Worm (Caenorhabditis elegans): Measurements from ENCODE around the gene egl-36.

DNA sequence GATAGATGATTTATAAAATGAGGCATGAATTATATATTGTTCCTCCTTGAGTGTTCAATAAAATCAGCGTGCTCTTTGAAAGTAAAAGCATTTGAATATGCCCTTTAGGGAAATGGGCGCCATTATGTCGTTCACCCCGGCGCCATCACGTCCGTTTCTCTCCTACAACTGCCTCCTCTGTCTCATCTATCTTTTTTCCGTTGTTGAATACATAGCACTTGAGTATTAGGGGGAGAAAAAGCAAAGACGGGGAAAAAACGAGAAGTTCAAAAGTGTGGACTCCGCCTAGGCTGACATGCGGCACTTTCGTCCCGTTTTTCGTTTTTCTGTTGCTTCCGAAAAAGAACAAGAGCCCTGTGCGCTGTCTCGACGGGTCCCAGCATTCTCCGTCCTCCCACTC is 33.5 kb downstream of the egl-36 start:
- TF ChIP-seq elt-3 (tag; optimal IDR thresholded peaks at IDR 0.05), result no peak
- no peak for TF ChIP-seq unc-62 (GFP tag; optimal IDR thresholded peaks at IDR 0.05)
- TF ChIP-seq pha-4 (tag; optimal IDR thresholded peaks at IDR 0.05), result no peak
- no peak for TF ChIP-seq flh-1 (GFP tag; optimal IDR thresholded peaks at IDR 0.05)
- no peak for TF ChIP-seq ces-1 (GFP tag; optimal IDR thresholded peaks at IDR 0.05)
- no peak for TF ChIP-seq unc-39 (tag; optimal IDR thresholded peaks at IDR 0.05)
- TF ChIP-seq ztf-11 (tag; optimal IDR thresholded peaks at IDR 0.05), result no peak
- TF ChIP-seq mab-5 (tag; optimal IDR thresholded peaks at IDR 0.05), result no peak
- TF ChIP-seq elt-1 (tag; optimal IDR thresholded peaks at IDR 0.05; ENCODE audit: borderline replicate concordance, insufficient read depth), result no peak
- no peak for TF ChIP-seq nhr-12 (tag; optimal IDR thresholded peaks at IDR 0.05)
- no peak for TF ChIP-seq nhr-237 (tag; optimal IDR thresholded peaks at IDR 0.05)
- no peak for TF ChIP-seq nhr-2 (tag; optimal IDR thresholded peaks at IDR 0.05)
- TF ChIP-seq bed-3 (GFP tag; optimal IDR thresholded peaks at IDR 0.05), result no peak
- no peak for TF ChIP-seq mls-2 (tag; optimal IDR thresholded peaks at IDR 0.05)
